Worm (Caenorhabditis elegans): ENCODE measurements around the gene sra-31.

Gene sra-31

DNA sequence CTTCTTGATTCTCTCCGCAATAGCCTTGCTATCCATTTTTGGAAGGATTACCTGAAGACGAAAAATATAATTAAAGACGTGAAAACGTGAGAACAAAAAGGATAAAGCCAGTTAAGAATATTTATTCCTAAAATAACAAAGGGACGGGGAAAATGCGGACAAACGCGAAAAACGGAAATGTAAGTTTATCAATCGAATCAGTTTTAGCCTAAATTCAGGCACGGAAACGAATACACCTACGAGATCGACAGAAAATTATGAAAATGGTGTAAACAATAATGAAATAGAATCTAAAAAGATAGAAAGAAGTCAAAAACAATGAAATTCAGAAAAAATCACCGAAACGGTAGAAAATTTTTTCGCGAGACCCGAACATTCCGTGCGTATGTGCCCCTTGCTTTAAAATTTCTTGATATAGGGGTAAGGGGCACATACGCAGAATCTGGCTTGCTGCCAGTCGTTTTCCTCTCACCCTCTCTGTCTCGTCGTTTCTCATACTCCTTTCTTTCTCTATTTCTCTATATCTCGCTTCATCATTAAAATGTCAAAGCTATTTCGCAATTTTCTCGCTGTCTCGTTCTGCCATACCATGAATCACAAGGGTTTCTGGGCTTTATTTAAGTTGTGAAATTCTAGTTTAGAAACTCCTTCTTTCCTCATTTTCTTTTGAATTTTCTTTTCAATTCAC, 10.5 kb upstream of the sra-31 start, which contains the start of gene icd-1 (continued):
- peak; percentile 97 for TF ChIP-seq hsf-1 (GFP tag; IDR thresholded peaks at IDR 0.05)
- TF ChIP-seq ceh-91 (GFP tag; IDR thresholded peaks at IDR 0.05): peak; percentile 78
- TF ChIP-seq hmg-20 (GFP tag; IDR thresholded peaks at IDR 0.05): 0 out of 2 replicates have a peak, but pooled peaks have one; percentile 55
- TF ChIP-seq somi-1 (GFP tag; optimal IDR thresholded peaks at IDR 0.05): peak; percentile 90
- peak; percentile 69 for TF ChIP-seq nhr-80 (tag; optimal IDR thresholded peaks at IDR 0.05)
- TF ChIP-seq nhr-90 (tag; optimal IDR thresholded peaks at IDR 0.05): peak; percentile 20
- no peak for TF ChIP-seq F55B11.4 (tag; optimal IDR thresholded peaks at IDR 0.05; ENCODE audit: borderline replicate concordance, insufficient read depth)
- TF ChIP-seq ceh-27 (GFP tag; optimal IDR thresholded peaks at IDR 0.05): peak; percentile 85
- TF ChIP-seq lsl-1 (GFP tag; optimal IDR thresholded peaks at IDR 0.05): peak; percentile 81
- TF ChIP-seq ztf-28 (GFP tag; IDR thresholded peaks at IDR 0.05): 0 out of 2 replicates have a peak, but pooled peaks have one; percentile 25
- TF ChIP-seq Y67H2A.10 (GFP tag; conservative IDR thresholded peaks at IDR 0.05): peak; percentile 85
- peak; percentile 96 for TF ChIP-seq F23B12.7 (tag; optimal IDR thresholded peaks at IDR 0.05; ENCODE audit: insufficient read depth)
- peak; percentile 96 for TF ChIP-seq F49E8.2 (tag; optimal IDR thresholded peaks at IDR 0.05; ENCODE audit: insufficient read depth)
- TF ChIP-seq snpc-3.4 (tag; optimal IDR thresholded peaks at IDR 0.05): peak; percentile 96
- no peak for TF ChIP-seq ceh-58 (GFP tag; IDR thresholded peaks at IDR 0.05)
- peak; percentile 84 for TF ChIP-seq C06A6.2 (GFP tag; conservative IDR thresholded peaks at IDR 0.05)
- TF ChIP-seq akir-1 (GFP tag; optimal IDR thresholded peaks at IDR 0.05): no peak
- no peak for TF ChIP-seq F57C9.4 (tag; optimal IDR thresholded peaks at IDR 0.05)
- TF ChIP-seq mcd-1 (GFP tag; IDR thresholded peaks at IDR 0.05): peak; percentile 93
- no peak for TF ChIP-seq ztf-25 (GFP tag; IDR thresholded peaks at IDR 0.05)
- no peak for TF ChIP-seq nhr-27 (tag; optimal IDR thresholded peaks at IDR 0.05)
- TF ChIP-seq attf-3 (GFP tag; conservative IDR thresholded peaks at IDR 0.05): peak; percentile 72; the same call in 1 of the 2 replicates
- no peak for TF ChIP-seq fkh-3 (tag; optimal IDR thresholded peaks at IDR 0.05)
- 0 out of 2 replicates have a peak, but pooled peaks have one; percentile 37 for TF ChIP-seq ztf-6 (GFP tag; IDR thresholded peaks at IDR 0.05)
- TF ChIP-seq repo-1 (tag; optimal IDR thresholded peaks at IDR 0.05): peak; percentile 87
- TF ChIP-seq egrh-3 (GFP tag; IDR thresholded peaks at IDR 0.05): 0 out of 2 replicates have a peak, but pooled peaks have one; percentile 45
- no peak for TF ChIP-seq lag-1 (GFP tag; IDR thresholded peaks at IDR 0.05)
- peak in 2 of 3 experiments; percentile 67 to 88 for TF ChIP-seq lin-35 (GFP tag; optimal IDR thresholded peaks at IDR 0.05)
- no peak for TF ChIP-seq hlh-12 (tag; optimal IDR thresholded peaks at IDR 0.05)
- peak; percentile 97 for TF ChIP-seq pbrm-1 (GFP tag; IDR thresholded peaks at IDR 0.05)
- TF ChIP-seq xnd-1 (tag; optimal IDR thresholded peaks at IDR 0.05): peak; percentile 64
- TF ChIP-seq madf-8 (GFP tag; conservative IDR thresholded peaks at IDR 0.05): peak; percentile 71
- TF ChIP-seq unc-62 (GFP tag; optimal IDR thresholded peaks at IDR 0.05): peak; percentile 95

- TF ChIP-seq repo-1 (tag; optimal IDR thresholded peaks at IDR 0.05) (peak; percentile 84), bed-1 (GFP tag; IDR thresholded peaks at IDR 0.05) (peak; percentile 68; the same call in 1 of the 2 replicates), akir-1 (GFP tag; optimal IDR thresholded peaks at IDR 0.05) (no peak), ama-1 (optimal IDR thresholded peaks at IDR 0.05) (no peak), ama-1 (GFP tag; optimal IDR thresholded peaks at IDR 0.05) (peak in 1 of 2 experiments; percentile 62), ztf-25 (GFP tag; IDR thresholded peaks at IDR 0.05) (peak; percentile 66; the same call in 1 of the 2 replicates), him-1 (tag; optimal IDR thresholded peaks at IDR 0.05) (peak; percentile 19), Y79H2A.3 (GFP tag; conservative IDR thresholded peaks at IDR 0.05) (no peak), B0336.3 (GFP tag; IDR thresholded peaks at IDR 0.05) (peak; percentile 94), cebp-1 (GFP tag; IDR thresholded peaks at IDR 0.05) (no peak), cebp-1 (tag; optimal IDR thresholded peaks at IDR 0.05) (peak; percentile 54), atf-7 (tag; optimal IDR thresholded peaks at IDR 0.05) (peak; percentile 55), B0261.1 (tag; optimal IDR thresholded peaks at IDR 0.05) (peak; percentile 8), athp-1 (tag; optimal IDR thresholded peaks at IDR 0.05) (peak; percentile 76), attf-6 (GFP tag; IDR thresholded peaks at IDR 0.05) (peak; percentile 85), F52B5.7 (tag; optimal IDR thresholded peaks at IDR 0.05) (peak; percentile 36), xnd-1 (tag; optimal IDR thresholded peaks at IDR 0.05) (peak; percentile 38), ceh-100 (GFP tag; IDR thresholded peaks at IDR 0.05) (peak; percentile 63)
Observed at ce11 chrII:6587264-6587870, 9.1 kb upstream of the sra-31 start, which contains the start of gene C56C10.7. C56C10.7 (minus strand) TSS chrII:6587575.
